Worm (Caenorhabditis elegans): Measurements from ENCODE around the gene T01H3.3.

ce11 chrII:7853679-7854078 lies 20.0 kb downstream of the T01H3.3 start, which contains the start of gene T09A5.5:
- TF ChIP-seq elt-3 (tag; optimal IDR thresholded peaks at IDR 0.05) (no peak), zag-1 (tag; optimal IDR thresholded peaks at IDR 0.05) (no peak), ZK546.5 (tag; optimal IDR thresholded peaks at IDR 0.05) (no peak), ceh-28 (tag; optimal IDR thresholded peaks at IDR 0.05) (no peak), ztf-11 (tag; optimal IDR thresholded peaks at IDR 0.05) (no peak), nhr-12 (tag; optimal IDR thresholded peaks at IDR 0.05) (no peak), pha-4 (tag; optimal IDR thresholded peaks at IDR 0.05) (no peak), unc-39 (tag; optimal IDR thresholded peaks at IDR 0.05) (no peak), tbx-2 (tag; optimal IDR thresholded peaks at IDR 0.05) (no peak)

Data from whole organism, L3 larva.